Worm (Caenorhabditis elegans) whole organism, late embryonic: ENCODE data around the gene deb-1.

ENCODE experiments used
- ama-1 ChIP-seq: fragments of 150-350 bp; optimal IDR thresholded peaks from 2 replicates; lab custom pipeline; 2014
- ceh-31 ChIP-seq: sonication (generic microtip); optimal IDR thresholded peaks from 2 replicates; lab custom pipeline; 2016; ENCODE audit warnings: missing genetic modification characterization, missing compliant biosample characterization
- ceh-9 ChIP-seq: sonication (generic microtip); optimal IDR thresholded peaks from 2 replicates; lab custom pipeline; 2016; ENCODE audit warnings: mild to moderate bottlenecking, missing genetic modification characterization, inconsistent platforms, missing compliant biosample characterization
- dmd-4 ChIP-seq: sonication (generic microtip); optimal IDR thresholded peaks from 2 replicates; lab custom pipeline; 2016; ENCODE audit warnings: borderline replicate concordance, missing genetic modification characterization, missing compliant biosample characterization
- fkh-6 ChIP-seq: sonication (generic microtip); optimal IDR thresholded peaks from 2 replicates; lab custom pipeline; 2016; ENCODE audit warnings: missing genetic modification characterization, missing compliant biosample characterization
- hlh-13 ChIP-seq: fragments of 200-800 bp; sonication (Bioruptor generic); optimal IDR thresholded peaks from 2 replicates; lab custom pipeline; 2018; ENCODE audit warnings: mild to moderate bottlenecking, missing genetic modification characterization, missing compliant biosample characterization
- npax-4 ChIP-seq: sonication (generic microtip); optimal IDR thresholded peaks from 2 replicates; lab custom pipeline; 2016; ENCODE audit warnings: missing genetic modification characterization, missing compliant biosample characterization
- pha-4 ChIP-seq: fragments of 150-350 bp; optimal IDR thresholded peaks from 2 replicates; lab custom pipeline; 2018; ENCODE audit warnings: missing biosample characterization, missing genetic modification reagents, missing genetic modification characterization
- pqm-1 ChIP-seq: sonication (generic microtip); optimal IDR thresholded peaks from 2 replicates; lab custom pipeline; 2016; ENCODE audit warnings: missing genetic modification characterization, missing compliant biosample characterization
- rnt-1 ChIP-seq: sonication (generic microtip); optimal IDR thresholded peaks from 2 replicates; lab custom pipeline; 2016; ENCODE audit warnings: missing genetic modification characterization, missing compliant biosample characterization
- sox-4 ChIP-seq: sonication (generic microtip); optimal IDR thresholded peaks from 2 replicates; lab custom pipeline; 2017; ENCODE audit warnings: mild to moderate bottlenecking, missing genetic modification characterization, inconsistent platforms, missing compliant biosample characterization

DNA sequence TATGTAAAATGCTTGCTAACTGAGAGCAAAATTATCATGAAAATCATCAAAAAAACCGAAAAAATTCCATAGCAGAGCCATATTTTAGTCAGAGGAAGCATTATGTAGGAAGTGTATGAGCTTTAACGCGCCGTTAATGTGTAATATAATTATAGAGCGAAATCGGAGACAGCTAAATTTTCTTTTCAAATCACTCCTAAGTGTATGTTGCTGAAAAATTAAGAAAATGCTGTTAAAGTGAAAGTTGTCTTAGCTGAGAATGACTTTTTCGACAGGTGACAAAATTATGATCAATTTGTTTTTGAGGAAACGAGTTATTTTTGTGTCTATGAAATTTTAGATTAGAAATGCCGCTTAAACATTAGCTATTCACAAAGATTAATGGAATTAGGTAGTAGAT, 19.0 kb downstream of the deb-1 start, which contains the start of gene srg-50:
- TF ChIP-seq ceh-9 (tag; lab: Kevin White, UChicago) (no peak), hlh-13 (GFP tag; lab: Kevin White, UChicago) (no peak), dmd-4 (tag; lab: Kevin White, UChicago) (no peak), sox-4 (tag; lab: Kevin White, UChicago) (no peak), rnt-1 (tag; lab: Kevin White, UChicago) (no peak), pqm-1 (tag; lab: Kevin White, UChicago) (no peak), pha-4 (tag; lab: Kevin White, UChicago) (no peak), fkh-6 (no peak), npax-4 (tag; lab: Kevin White, UChicago) (no peak), ama-1 (lab: Kevin White, UChicago) (no peak), ceh-31 (tag; lab: Kevin White, UChicago) (no peak)
